Worm (Caenorhabditis elegans) whole organism, young adult: ENCODE results near the gene mfn-1.
A peak's percentile ranks its signal among the peaks of the same experiment; 100 is the strongest.

Experiments used
- B0035.1 ChIP-seq: sonication (generic microtip); optimal IDR thresholded peaks from 2 replicates; lab custom pipeline; 2016; ENCODE audit warnings: missing genetic modification characterization, mild to moderate bottlenecking, missing compliant biosample characterization, missing genotype, missing genetic modification reagents
- B0336.3 ChIP-seq: fragments of 200-800 bp; sonication (Bioruptor generic); IDR thresholded peaks from 2 replicates; pipeline ENCODE4 v1.3.6; 2022; ENCODE audit warnings: missing genetic modification characterization, missing compliant biosample characterization
- F10E7.11 ChIP-seq: sonication (generic microtip); optimal IDR thresholded peaks from 2 replicates; lab custom pipeline; 2017; ENCODE audit warnings: mild to moderate bottlenecking, missing genetic modification characterization, moderate library complexity, missing compliant biosample characterization
- F23B12.7 ChIP-seq: sonication (generic microtip); optimal IDR thresholded peaks from 2 replicates; lab custom pipeline; 2017; ENCODE audit warnings: missing genetic modification characterization, mild to moderate bottlenecking, missing compliant biosample characterization, antibody characterized with exemption, moderate library complexity; ENCODE audit not compliant: insufficient read depth
- F33H1.4 ChIP-seq: fragments of 200-800 bp; sonication (Bioruptor generic); IDR thresholded peaks from 2 replicates; pipeline ENCODE4 v1.3.6; 2022; ENCODE audit warnings: missing genetic modification reagents, missing genetic modification characterization, missing compliant biosample characterization
- F37B4.10 ChIP-seq: fragments of 200-800 bp; sonication (Bioruptor generic); IDR thresholded peaks from 2 replicates; pipeline ENCODE4 v1.3.6; 2022; ENCODE audit warnings: missing genetic modification characterization, missing compliant biosample characterization
- F49E8.2 ChIP-seq: sonication (generic microtip); optimal IDR thresholded peaks from 3 replicates; lab custom pipeline; 2017; ENCODE audit warnings: missing genetic modification characterization, mild to moderate bottlenecking, missing compliant biosample characterization, antibody characterized with exemption, moderate library complexity; ENCODE audit not compliant: insufficient read depth
- F57C9.4 ChIP-seq: sonication (generic microtip); optimal IDR thresholded peaks from 2 replicates; lab custom pipeline; 2017; ENCODE audit warnings: mild to moderate bottlenecking, missing genetic modification characterization, missing compliant biosample characterization
- K11D2.4 ChIP-seq: fragments of 200-800 bp; sonication (Bioruptor generic); IDR thresholded peaks from 2 replicates; pipeline ENCODE4 v1.3.6; 2022; ENCODE audit warnings: missing genetic modification reagents, missing genetic modification characterization, missing compliant biosample characterization
- T26A5.8 ChIP-seq: sonication (generic microtip); optimal IDR thresholded peaks from 2 replicates; lab custom pipeline; 2016; ENCODE audit warnings: missing genetic modification characterization, missing compliant biosample characterization
- Y95B8A.8 ChIP-seq: fragments of 200-800 bp; sonication (Bioruptor generic); IDR thresholded peaks from 2 replicates; pipeline ENCODE4 v1.3.6; 2022; ENCODE audit warnings: missing genetic modification reagents, missing genetic modification characterization, missing compliant biosample characterization
- ama-1 ChIP-seq, 3 experiments: fragments of 150-350 bp in 1 of 3; sonication (generic microtip) in 2 of 3; optimal IDR thresholded peaks; 2 replicates each; lab custom pipeline; 2014 to 2018; ENCODE audit warnings: missing biosample characterization in 2 of 3, missing genetic modification characterization in 2 of 3, missing genetic modification reagents in 2 of 3
- atf-7 ChIP-seq: sonication (generic microtip); optimal IDR thresholded peaks from 2 replicates; lab custom pipeline; 2017; ENCODE audit warnings: mild to moderate bottlenecking, missing genetic modification characterization, missing compliant biosample characterization
- attf-3 ChIP-seq: fragments of 200-800 bp; sonication (Bioruptor generic); conservative IDR thresholded peaks from 2 replicates; pipeline ENCODE4 v1.3.6; 2022; ENCODE audit warnings: missing genetic modification reagents, missing genetic modification characterization, missing compliant biosample characterization
- attf-5 ChIP-seq: fragments of 200-800 bp; sonication (Bioruptor generic); optimal IDR thresholded peaks from 2 replicates; lab custom pipeline; 2018; ENCODE audit warnings: mild to moderate bottlenecking, missing genetic modification characterization, missing compliant biosample characterization
- bed-1 ChIP-seq: fragments of 200-800 bp; sonication (Bioruptor generic); IDR thresholded peaks from 2 replicates; pipeline ENCODE4 v1.3.6; 2022; ENCODE audit warnings: missing genetic modification reagents, missing genetic modification characterization, missing compliant biosample characterization
- cebp-2 ChIP-seq: fragments of 200-800 bp; sonication (Bioruptor generic); IDR thresholded peaks from 2 replicates; pipeline ENCODE4 v1.3.6; 2022; ENCODE audit warnings: missing genetic modification characterization, missing compliant biosample characterization
- ceh-40 ChIP-seq: fragments of 200-800 bp; sonication (Bioruptor generic); IDR thresholded peaks from 2 replicates; pipeline ENCODE4 v1.3.6; 2022; ENCODE audit warnings: missing genetic modification characterization, missing compliant biosample characterization
- ceh-58 ChIP-seq: fragments of 200-800 bp; sonication (Bioruptor generic); IDR thresholded peaks from 2 replicates; pipeline ENCODE4 v1.3.6; 2022; ENCODE audit warnings: missing genetic modification characterization, missing compliant biosample characterization
- dpl-1 ChIP-seq: fragments of 150-350 bp; optimal IDR thresholded peaks from 2 replicates; lab custom pipeline; 2014; ENCODE audit warnings: missing biosample characterization, missing genetic modification reagents, missing genetic modification characterization
- efl-1 ChIP-seq: fragments of 150-350 bp; optimal IDR thresholded peaks from 2 replicates; lab custom pipeline; 2014; ENCODE audit warnings: missing biosample characterization, missing genetic modification reagents, missing genetic modification characterization
- egl-18 ChIP-seq: fragments of 200-800 bp; sonication (Bioruptor generic); IDR thresholded peaks from 2 replicates; pipeline ENCODE4 v1.3.6; 2022; ENCODE audit warnings: missing genetic modification reagents, missing genetic modification characterization, missing compliant biosample characterization
- egl-44 ChIP-seq: fragments of 200-800 bp; sonication (Bioruptor generic); IDR thresholded peaks from 2 replicates; pipeline ENCODE4 v1.3.6; 2022; ENCODE audit warnings: missing genetic modification reagents, missing genetic modification characterization, missing compliant biosample characterization
- ets-4 ChIP-seq: fragments of 200-800 bp; sonication (Bioruptor generic); optimal IDR thresholded peaks from 2 replicates; lab custom pipeline; 2018; ENCODE audit warnings: mild to moderate bottlenecking, missing genetic modification characterization, missing compliant biosample characterization
- hlh-12 ChIP-seq: sonication (generic microtip); optimal IDR thresholded peaks from 2 replicates; lab custom pipeline; 2016; ENCODE audit warnings: missing genetic modification characterization, missing compliant biosample characterization
- hlh-26 ChIP-seq: fragments of 200-800 bp; sonication (Bioruptor generic); conservative IDR thresholded peaks from 2 replicates; pipeline ENCODE4 v1.3.6; 2022; ENCODE audit warnings: missing genetic modification reagents, missing genetic modification characterization, missing compliant biosample characterization
- hmg-1.2 ChIP-seq: fragments of 200-800 bp; sonication (Bioruptor generic); IDR thresholded peaks from 2 replicates; pipeline ENCODE4 v1.3.6; 2022; ENCODE audit warnings: missing genetic modification reagents, missing genetic modification characterization, missing compliant biosample characterization
- hsf-1 ChIP-seq: fragments of 200-800 bp; sonication (Bioruptor generic); IDR thresholded peaks from 2 replicates; pipeline ENCODE4 v1.3.6; 2022; ENCODE audit warnings: missing genetic modification reagents, missing genetic modification characterization, missing compliant biosample characterization
- let-607 ChIP-seq, 2 experiments: fragments of 200-800 bp in 1 of 2; sonication (Bioruptor generic) in 1 of 2; sonication (generic microtip) in 1 of 2; optimal IDR thresholded peaks; 2 replicates each; lab custom pipeline; 2016 to 2018; ENCODE audit warnings: mild to moderate bottlenecking in 2 of 2, missing compliant biosample characterization in 2 of 2, missing genetic modification characterization in 2 of 2, moderate library complexity in 2 of 2, missing genotype in 1 of 2
- lin-35 ChIP-seq, 3 experiments: fragments of 150-350 bp in 2 of 3; sonication (generic microtip) in 1 of 3; optimal IDR thresholded peaks; 2 replicates each; lab custom pipeline; 2014 to 2018; ENCODE audit warnings: missing biosample characterization in 3 of 3, missing genetic modification characterization in 3 of 3, missing genetic modification reagents in 3 of 3
- lin-54 ChIP-seq: fragments of 200-800 bp; sonication (Bioruptor generic); optimal IDR thresholded peaks from 2 replicates; lab custom pipeline; 2018; ENCODE audit warnings: mild to moderate bottlenecking, missing genetic modification characterization, missing compliant biosample characterization
- lsl-1 ChIP-seq: fragments of 200-800 bp; sonication (Bioruptor generic); optimal IDR thresholded peaks from 2 replicates; lab custom pipeline; 2018; ENCODE audit warnings: mild to moderate bottlenecking, missing genetic modification characterization, moderate library complexity, missing compliant biosample characterization
- madf-3 ChIP-seq: fragments of 200-800 bp; sonication (Bioruptor generic); IDR thresholded peaks from 2 replicates; pipeline ENCODE4 v1.3.6; 2022; ENCODE audit warnings: missing genetic modification reagents, missing genetic modification characterization, missing compliant biosample characterization
- mel-28 ChIP-seq: sonication (generic microtip); optimal IDR thresholded peaks from 2 replicates; lab custom pipeline; 2016; ENCODE audit warnings: borderline replicate concordance, mild to moderate bottlenecking, missing genetic modification characterization, missing compliant biosample characterization
- nfyb-1 ChIP-seq: fragments of 200-800 bp; sonication (Bioruptor generic); IDR thresholded peaks from 2 replicates; pipeline ENCODE4 v1.3.6; 2022; ENCODE audit warnings: missing genetic modification reagents, missing genetic modification characterization, missing compliant biosample characterization
- nhr-80 ChIP-seq: sonication (generic microtip); optimal IDR thresholded peaks from 2 replicates; lab custom pipeline; 2016; ENCODE audit warnings: missing genetic modification characterization, missing compliant biosample characterization
- nhr-90 ChIP-seq: sonication (generic microtip); optimal IDR thresholded peaks from 2 replicates; lab custom pipeline; 2016; ENCODE audit warnings: missing genotype, mild to moderate bottlenecking, missing genetic modification characterization, missing compliant biosample characterization
- pbrm-1 ChIP-seq: fragments of 200-800 bp; sonication (Bioruptor generic); IDR thresholded peaks from 2 replicates; pipeline ENCODE4 v1.3.6; 2022; ENCODE audit warnings: missing genetic modification reagents, missing genetic modification characterization, missing compliant biosample characterization
- pha-4 ChIP-seq: fragments of 150-350 bp; sonication (generic microtip); optimal IDR thresholded peaks from 2 replicates; lab custom pipeline; 2014; ENCODE audit warnings: missing biosample characterization, missing genetic modification reagents, missing genetic modification characterization
- repo-1 ChIP-seq: sonication (generic microtip); optimal IDR thresholded peaks from 2 replicates; lab custom pipeline; 2017; ENCODE audit warnings: mild to moderate bottlenecking, missing genetic modification characterization, missing compliant biosample characterization
- rpc-1 ChIP-seq, 2 experiments: fragments of 150-350 bp in 1 of 2; sonication (generic microtip) in 1 of 2; optimal IDR thresholded peaks; 2 replicates each; lab custom pipeline; 2014 to 2018; ENCODE audit warnings: missing biosample characterization in 1 of 2, missing genetic modification characterization in 1 of 2, missing genetic modification reagents in 1 of 2, missing genotype in 1 of 2
- sptf-2 ChIP-seq: fragments of 200-800 bp; sonication (Bioruptor generic); optimal IDR thresholded peaks from 2 replicates; lab custom pipeline; 2018; ENCODE audit warnings: mild to moderate bottlenecking, missing genetic modification characterization, missing compliant biosample characterization
- unc-130 ChIP-seq: sonication (generic microtip); optimal IDR thresholded peaks from 2 replicates; lab custom pipeline; 2016; ENCODE audit warnings: missing genetic modification reagents, missing genetic modification characterization, missing compliant biosample characterization
- zim-3 ChIP-seq: sonication (generic microtip); optimal IDR thresholded peaks from 2 replicates; lab custom pipeline; 2017; ENCODE audit warnings: mild to moderate bottlenecking, missing genetic modification characterization, moderate library complexity, missing compliant biosample characterization

The mfn-1 gene

ce11 chrII:11440265-11440664 is 31.6 kb downstream of the mfn-1 start, which contains the start of gene VW02B12L.2 (continued):
- TF ChIP-seq pha-4 (tag; lab: Kevin White, UChicago) (no peak), hlh-26 (no peak), sptf-2 (GFP tag; lab: Kevin White, UChicago) (no peak), Y95B8A.8 (GFP tag; lab: Robert Waterston, UW) (no peak), attf-3 (GFP tag; lab: Robert Waterston, UW) (peak; percentile 89), madf-3 (GFP tag; lab: Robert Waterston, UW) (0 out of 2 replicates have a peak, but pooled peaks have one; percentile 40), F57C9.4 (no peak), efl-1 (GFP tag; lab: Kevin White, UChicago) (peak; percentile 73), lin-54 (GFP tag; lab: Kevin White, UChicago) (no peak), rpc-1 (optimal IDR thresholded peaks at IDR 0.05; lab: Kevin White, UChicago) (no peak), rpc-1 (tag; optimal IDR thresholded peaks at IDR 0.05; lab: Kevin White, UChicago) (no peak), egl-44 (no peak), attf-5 (peak; percentile 21), bed-1 (GFP tag; lab: Robert Waterston, UW) (no peak), repo-1 (tag; lab: Kevin White, UChicago) (no peak), zim-3 (tag; lab: Kevin White, UChicago) (no peak), atf-7 (no peak), dpl-1 (GFP tag; lab: Kevin White, UChicago) (peak; percentile 38), ceh-58 (GFP tag; lab: Robert Waterston, UW) (no peak), F37B4.10 (GFP tag; lab: Robert Waterston, UW) (no peak), nfyb-1 (no peak), ets-4 (GFP tag; lab: Kevin White, UChicago) (no peak), cebp-2 (GFP tag; lab: Robert Waterston, UW) (no peak), K11D2.4 (no peak), lin-35 (GFP tag; optimal IDR thresholded peaks at IDR 0.05; lab: Kevin White, UChicago) (peak in 1 of 3 experiments; percentile 36), hmg-1.2 (GFP tag; lab: Robert Waterston, UW) (0 out of 2 replicates have a peak, but pooled peaks have one; percentile 4)

ce11 chrII:11438417-11438816 is 33.4 kb downstream of the mfn-1 start, which contains the start of gene vha-6:
TSS of gene vha-6 (minus strand) at chrII:11438452.
- TF ChIP-seq hmg-1.2 (GFP tag; lab: Robert Waterston, UW), result no peak
- TF ChIP-seq nhr-80 (tag; lab: Kevin White, UChicago), result peak; percentile 96
- no peak for TF ChIP-seq mel-28 (tag; lab: Kevin White, UChicago)
- TF ChIP-seq, all 124 proteins: peak for 1

ce11 chrII:11433942-11434341 is 37.9 kb downstream of the mfn-1 start, which contains the start of gene C05D12.5:
TSS of gene C05D12.5 (plus strand) at chrII:11434242.
- no peak for TF ChIP-seq ama-1 (optimal IDR thresholded peaks at IDR 0.05; lab: Kevin White, UChicago)
- no peak for TF ChIP-seq ama-1 (GFP tag; optimal IDR thresholded peaks at IDR 0.05; lab: Kevin White, UChicago)
- no peak for TF ChIP-seq let-607 (tag; optimal IDR thresholded peaks at IDR 0.05; lab: Kevin White, UChicago)
- no peak for TF ChIP-seq pbrm-1
- no peak for TF ChIP-seq T26A5.8 (tag; lab: Kevin White, UChicago)
- TF ChIP-seq nhr-90 (tag; lab: Kevin White, UChicago), result no peak

ce11 chrII:11431584-11431983 is 40.2 kb downstream of the mfn-1 start, which contains the start of gene C05D12.4:
TSS of gene C05D12.4 (plus strand) at chrII:11431884.
- TF ChIP-seq egl-18 (GFP tag; lab: Robert Waterston, UW) (no peak), F23B12.7 (tag; lab: Kevin White, UChicago) (no peak), egl-44 (no peak), hlh-12 (tag; lab: Kevin White, UChicago) (no peak), ets-4 (GFP tag; lab: Kevin White, UChicago) (no peak), B0035.1 (tag; lab: Kevin White, UChicago) (no peak), B0336.3 (no peak), F33H1.4 (GFP tag; lab: Robert Waterston, UW) (no peak), ceh-40 (GFP tag; lab: Robert Waterston, UW) (no peak), F49E8.2 (tag; lab: Kevin White, UChicago) (no peak), pha-4 (tag; lab: Kevin White, UChicago) (no peak), unc-130 (GFP tag; lab: Kevin White, UChicago) (no peak), hsf-1 (GFP tag; lab: Robert Waterston, UW) (no peak), sptf-2 (GFP tag; lab: Kevin White, UChicago) (no peak), lsl-1 (GFP tag; lab: Kevin White, UChicago) (no peak), F10E7.11 (tag; lab: Kevin White, UChicago) (no peak), bed-1 (GFP tag; lab: Robert Waterston, UW) (no peak)
